Fruit fly (Drosophila melanogaster) whole organism, embryonic: ENCODE data around the gene Rab9Db.

Experiments
- CG10462 ChIP-seq: fragments of 200-800 bp; sonication (Bioruptor generic); optimal IDR thresholded peaks from 2 replicates; lab custom pipeline; 2016; ENCODE audit warnings: missing biosample characterization, missing genetic modification characterization
- CG12071 ChIP-seq: fragments of 200-800 bp; sonication (Bioruptor generic); optimal IDR thresholded peaks from 3 replicates; lab custom pipeline; 2018; ENCODE audit warnings: missing biosample characterization, mild to moderate bottlenecking, missing genetic modification characterization
- CG1233 ChIP-seq: fragments of 200-800 bp; sonication (Bioruptor generic); optimal IDR thresholded peaks from 4 replicates; lab custom pipeline; 2018; ENCODE audit warnings: missing biosample characterization, mild to moderate bottlenecking, missing genetic modification characterization
- CG12942 ChIP-seq: fragments of 200-800 bp; sonication (Bioruptor generic); optimal IDR thresholded peaks from 3 replicates; lab custom pipeline; 2016; ENCODE audit warnings: missing biosample characterization, missing genetic modification characterization
- CG13287 ChIP-seq: fragments of 200-800 bp; sonication (Bioruptor generic); IDR thresholded peaks from 2 replicates; pipeline ENCODE4 v1.3.6; 2022; ENCODE audit warnings: missing biosample characterization, missing genetic modification characterization; ENCODE audit not compliant: partially characterized antibody
- CG13775 ChIP-seq: fragments of 200-800 bp; sonication (Bioruptor generic); optimal IDR thresholded peaks from 3 replicates; lab custom pipeline; 2017; ENCODE audit warnings: missing biosample characterization, mild to moderate bottlenecking, missing genetic modification characterization
- CG15073 ChIP-seq: fragments of 200-800 bp; sonication (Bioruptor generic); optimal IDR thresholded peaks from 2 replicates; lab custom pipeline; 2016; ENCODE audit warnings: missing biosample characterization, missing genetic modification characterization
- CG15601 ChIP-seq: fragments of 200-800 bp; sonication (Bioruptor generic); optimal IDR thresholded peaks from 3 replicates; lab custom pipeline; 2019; ENCODE audit warnings: missing biosample characterization, mild to moderate bottlenecking, missing genetic modification characterization, moderate library complexity
- CG1603 ChIP-seq: fragments of 200-800 bp; sonication (Bioruptor generic); optimal IDR thresholded peaks from 2 replicates; lab custom pipeline; 2019; ENCODE audit warnings: missing biosample characterization, mild to moderate bottlenecking, missing genetic modification characterization, moderate library complexity
- CG1647 ChIP-seq: fragments of 200-800 bp; sonication (Bioruptor generic); optimal IDR thresholded peaks from 3 replicates; lab custom pipeline; 2016; ENCODE audit warnings: missing biosample characterization, missing genetic modification characterization
- CG17385 ChIP-seq: fragments of 200-800 bp; sonication (Bioruptor generic); optimal IDR thresholded peaks from 3 replicates; lab custom pipeline; 2018; ENCODE audit warnings: missing biosample characterization, mild to moderate bottlenecking, missing genetic modification characterization
- CG17912 ChIP-seq: fragments of 200-800 bp; sonication (Bioruptor generic); optimal IDR thresholded peaks from 2 replicates; lab custom pipeline; 2018; ENCODE audit warnings: missing biosample characterization, mild to moderate bottlenecking, missing genetic modification characterization
- CG2889 ChIP-seq: fragments of 200-800 bp; sonication (Bioruptor generic); IDR thresholded peaks from 3 replicates; pipeline ENCODE4 v1.3.6; 2022; ENCODE audit warnings: missing biosample characterization, missing genetic modification characterization
- CG30431 ChIP-seq: fragments of 200-800 bp; sonication (Bioruptor generic); optimal IDR thresholded peaks from 2 replicates; lab custom pipeline; 2017; ENCODE audit warnings: missing biosample characterization, missing genetic modification characterization
- CG3163 ChIP-seq: fragments of 200-800 bp; sonication (Bioruptor generic); optimal IDR thresholded peaks from 3 replicates; lab custom pipeline; 2016; ENCODE audit warnings: missing biosample characterization, missing genetic modification characterization
- CG6272 ChIP-seq: fragments of 200-800 bp; sonication (Bioruptor generic); IDR thresholded peaks from 2 replicates; pipeline ENCODE4 v1.3.6; 2022; ENCODE audit warnings: missing biosample characterization, missing genetic modification characterization
- CG7928 ChIP-seq: fragments of 200-800 bp; sonication (Bioruptor generic); optimal IDR thresholded peaks from 2 replicates; lab custom pipeline; 2017; ENCODE audit warnings: missing biosample characterization, mild to moderate bottlenecking, missing genetic modification characterization
- CG7963 ChIP-seq: fragments of 200-800 bp; sonication (Bioruptor generic); IDR thresholded peaks from 3 replicates; pipeline ENCODE4 v1.3.6; 2022; ENCODE audit warnings: missing biosample characterization, missing genetic modification characterization; ENCODE audit not compliant: partially characterized antibody
- CG9727 ChIP-seq: fragments of 200-800 bp; sonication (Bioruptor generic); optimal IDR thresholded peaks from 3 replicates; lab custom pipeline; 2017; ENCODE audit warnings: missing biosample characterization, mild to moderate bottlenecking, missing genetic modification characterization
- CG9817 ChIP-seq: fragments of 200-800 bp; sonication (Bioruptor generic); optimal IDR thresholded peaks from 2 replicates; lab custom pipeline; 2018; ENCODE audit warnings: missing biosample characterization, mild to moderate bottlenecking, missing genetic modification characterization, moderate library complexity
- Dll ChIP-seq: fragments of 200-800 bp; sonication (Bioruptor generic); IDR thresholded peaks from 4 replicates; pipeline ENCODE4 v1.3.6; 2022; ENCODE audit warnings: missing biosample characterization, missing genetic modification characterization; ENCODE audit not compliant: partially characterized antibody
- ERR ChIP-seq: fragments of 200-800 bp; sonication (Bioruptor generic); optimal IDR thresholded peaks from 2 replicates; lab custom pipeline; 2016; ENCODE audit warnings: missing biosample characterization, missing genetic modification characterization
- Kr ChIP-seq: fragments of 200-800 bp; sonication (Bioruptor generic); optimal IDR thresholded peaks from 2 replicates; lab custom pipeline; 2017; ENCODE audit warnings: missing biosample characterization, mild to moderate bottlenecking, missing genetic modification characterization
- NFAT ChIP-seq: fragments of 200-800 bp; sonication (Bioruptor generic); IDR thresholded peaks from 2 replicates; pipeline ENCODE4 v1.3.6; 2022; ENCODE audit warnings: missing biosample characterization, missing genetic modification characterization
- NK7.1 ChIP-seq: fragments of 200-800 bp; sonication (Bioruptor generic); optimal IDR thresholded peaks from 3 replicates; lab custom pipeline; 2016; ENCODE audit warnings: missing biosample characterization, missing genetic modification characterization
- Rfx ChIP-seq: fragments of 200-800 bp; sonication (Bioruptor generic); IDR thresholded peaks from 2 replicates; pipeline ENCODE4 v1.3.6; 2022; ENCODE audit warnings: missing biosample characterization, missing genetic modification characterization
- Xrp1 ChIP-seq: fragments of 200-800 bp; sonication (Bioruptor generic); IDR thresholded peaks from 2 replicates; pipeline ENCODE4 v1.3.6; 2022; ENCODE audit warnings: missing biosample characterization, missing genetic modification characterization
- ac ChIP-seq: fragments of 200-800 bp; sonication (Bioruptor generic); optimal IDR thresholded peaks from 3 replicates; lab custom pipeline; 2017; ENCODE audit warnings: missing biosample characterization, mild to moderate bottlenecking, missing genetic modification characterization
- bigmax ChIP-seq: fragments of 200-800 bp; sonication (Bioruptor generic); optimal IDR thresholded peaks from 2 replicates; lab custom pipeline; 2018; ENCODE audit warnings: missing biosample characterization, mild to moderate bottlenecking, missing genetic modification characterization
- cad ChIP-seq: fragments of >200 bp; optimal IDR thresholded peaks from 2 replicates; lab custom pipeline; 2017; ENCODE audit warnings: missing biosample characterization, missing genetic modification characterization
- ci ChIP-seq: fragments of 200-800 bp; sonication (Bioruptor generic); IDR thresholded peaks from 3 replicates; pipeline ENCODE4 v1.3.6; 2022; ENCODE audit warnings: missing biosample characterization, missing genetic modification characterization
- danr ChIP-seq: fragments of 200-800 bp; sonication (Bioruptor generic); IDR thresholded peaks from 2 replicates; pipeline ENCODE4 v1.3.6; 2022; ENCODE audit warnings: missing biosample characterization, missing genetic modification characterization
- disco-r ChIP-seq: fragments of 200-800 bp; sonication (Bioruptor generic); optimal IDR thresholded peaks from 2 replicates; lab custom pipeline; 2016; ENCODE audit warnings: missing biosample characterization, missing genetic modification characterization
- en ChIP-seq: fragments of 200-800 bp; sonication (Bioruptor generic); optimal IDR thresholded peaks from 2 replicates; lab custom pipeline; 2016; ENCODE audit warnings: missing biosample characterization, missing genetic modification characterization
- fu2 ChIP-seq: fragments of 200-800 bp; sonication (Bioruptor generic); optimal IDR thresholded peaks from 2 replicates; lab custom pipeline; 2016; ENCODE audit warnings: missing biosample characterization, missing genetic modification characterization
- gce ChIP-seq: fragments of 200-800 bp; sonication (Bioruptor generic); IDR thresholded peaks from 3 replicates; pipeline ENCODE4 v1.3.6; 2022; ENCODE audit warnings: missing biosample characterization, missing genetic modification characterization
- gsb ChIP-seq: fragments of 200-800 bp; sonication (Bioruptor generic); IDR thresholded peaks from 2 replicates; pipeline ENCODE4 v1.3.6; 2022; ENCODE audit warnings: missing biosample characterization, missing genetic modification characterization
- inv ChIP-seq: fragments of 200-800 bp; sonication (Bioruptor generic); IDR thresholded peaks from 2 replicates; pipeline ENCODE4 v1.3.6; 2022; ENCODE audit warnings: missing biosample characterization, missing genetic modification characterization; ENCODE audit not compliant: partially characterized antibody
- jing ChIP-seq: fragments of 200-800 bp; sonication (Bioruptor generic); optimal IDR thresholded peaks from 2 replicates; lab custom pipeline; 2018; ENCODE audit warnings: missing biosample characterization, mild to moderate bottlenecking, missing genetic modification characterization
- jumu ChIP-seq: fragments of 200-800 bp; sonication (Bioruptor generic); optimal IDR thresholded peaks from 3 replicates; lab custom pipeline; 2016; ENCODE audit warnings: missing biosample characterization, missing genetic modification characterization
- nom ChIP-seq: fragments of 200-800 bp; sonication (Bioruptor generic); optimal IDR thresholded peaks from 2 replicates; lab custom pipeline; 2017; ENCODE audit warnings: missing biosample characterization, missing genetic modification characterization, mild to moderate bottlenecking, moderate library complexity, missing genetic modification reagents
- p53 ChIP-seq: fragments of 200-800 bp; sonication (Bioruptor generic); optimal IDR thresholded peaks from 2 replicates; lab custom pipeline; 2016; ENCODE audit warnings: missing biosample characterization, missing genetic modification characterization
- pum ChIP-seq: fragments of 200-800 bp; sonication (Bioruptor generic); optimal IDR thresholded peaks from 2 replicates; lab custom pipeline; 2016; ENCODE audit warnings: missing biosample characterization, missing genetic modification characterization
- ranshi ChIP-seq: fragments of 200-800 bp; sonication (Bioruptor generic); IDR thresholded peaks from 2 replicates; pipeline ENCODE4 v1.3.6; 2022; ENCODE audit warnings: missing biosample characterization, missing genetic modification characterization
- sd ChIP-seq: fragments of 200-800 bp; sonication (Bioruptor generic); optimal IDR thresholded peaks from 3 replicates; lab custom pipeline; 2018; ENCODE audit warnings: missing biosample characterization, mild to moderate bottlenecking, missing genetic modification characterization, moderate library complexity
- slbo ChIP-seq: fragments of 200-800 bp; sonication (Bioruptor generic); IDR thresholded peaks from 2 replicates; pipeline ENCODE4 v1.3.6; 2022; ENCODE audit warnings: missing biosample characterization, missing genetic modification characterization
- ssp ChIP-seq: fragments of 200-800 bp; sonication (Bioruptor generic); IDR thresholded peaks from 2 replicates; pipeline ENCODE4 v1.3.6; 2022; ENCODE audit warnings: missing biosample characterization, missing genetic modification characterization
- tna ChIP-seq: fragments of 200-800 bp; sonication (Bioruptor generic); IDR thresholded peaks from 2 replicates; pipeline ENCODE4 v1.3.6; 2022; ENCODE audit warnings: missing biosample characterization, missing genetic modification characterization; ENCODE audit not compliant: partially characterized antibody
- trem ChIP-seq: fragments of 200-800 bp; optimal IDR thresholded peaks from 3 replicates; lab custom pipeline; 2019; ENCODE audit warnings: missing biosample characterization, mild to moderate bottlenecking, missing genetic modification characterization, moderate library complexity

Gene Rab9Db

DNA sequence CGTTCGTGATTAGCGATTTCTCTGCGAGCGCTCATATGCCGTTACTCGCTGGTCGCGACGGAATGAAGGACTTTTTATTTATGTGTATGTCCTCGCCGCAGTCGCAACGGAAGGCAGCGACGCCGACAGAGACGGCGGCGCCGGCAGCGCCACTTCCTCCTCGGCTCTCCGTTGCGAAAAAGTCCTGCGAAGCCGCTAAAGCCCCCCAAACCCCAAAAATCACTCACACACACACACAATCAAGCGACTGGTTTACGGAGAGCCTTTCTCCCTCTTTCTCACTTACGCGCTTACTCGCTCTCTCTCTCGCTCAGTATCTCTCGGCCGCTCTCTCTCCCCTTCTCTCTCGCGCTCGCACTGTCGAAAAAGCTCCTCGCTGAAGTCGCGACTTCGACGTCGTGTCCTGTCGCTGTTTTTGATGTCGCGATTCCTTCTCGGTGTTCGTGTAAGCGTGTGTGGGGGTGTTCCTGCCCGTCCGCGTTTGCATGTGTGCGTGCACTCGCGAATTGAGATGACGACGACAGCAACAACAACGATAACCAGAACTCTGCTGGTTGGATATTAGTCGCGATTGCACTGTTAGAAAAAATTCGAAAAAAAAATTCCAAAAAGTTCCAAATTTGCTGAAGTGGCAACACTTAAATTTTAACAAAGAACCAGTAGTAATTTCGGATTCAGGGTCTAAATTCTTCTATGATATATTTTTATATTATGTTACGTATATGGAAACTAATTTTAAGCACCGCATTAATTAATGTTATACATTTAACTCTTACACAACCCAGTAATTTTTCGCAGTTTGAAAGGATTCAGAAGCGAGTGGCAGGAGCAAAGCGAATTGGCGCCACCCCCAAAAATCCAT is 2.6 kb downstream of the Rab9Db start, which contains the start of gene CG43347 (continued):
- TF ChIP-seq nom (GFP tag; lab: Kevin White, UChicago) (peak; percentile 5), gsb (GFP tag; lab: Robert Waterston, UW) (0 out of 2 replicates have a peak, but pooled peaks have one; percentile 9), Kr (GFP tag; lab: Kevin White, UChicago) (no peak), Dll (GFP tag; lab: Robert Waterston, UW) (no peak), CG1647 (GFP tag; lab: Kevin White, UChicago) (no peak), en (GFP tag; lab: Kevin White, UChicago) (no peak), CG15601 (tag; lab: Kevin White, UChicago) (peak; percentile 61), CG17385 (peak; percentile 63), CG1233 (GFP tag; lab: Kevin White, UChicago) (peak; percentile 42), jing (GFP tag; lab: Kevin White, UChicago) (peak; percentile 11), Rfx (GFP tag; lab: Robert Waterston, UW) (peak; percentile 57), pum (GFP tag; lab: Kevin White, UChicago) (no peak), tna (GFP tag; lab: Robert Waterston, UW) (no peak), inv (no peak), cad (no peak), CG9817 (tag; lab: Kevin White, UChicago) (peak; percentile 55), CG12942 (GFP tag; lab: Kevin White, UChicago) (peak; percentile 13), NK7.1 (no peak), disco-r (GFP tag; lab: Kevin White, UChicago) (no peak), NFAT (no peak), gce (GFP tag; lab: Robert Waterston, UW) (no peak), jumu (GFP tag; lab: Kevin White, UChicago) (no peak), CG10462 (no peak), CG9727 (GFP tag; lab: Kevin White, UChicago) (peak; percentile 73), ac (no peak), CG1603 (tag; lab: Kevin White, UChicago) (peak; percentile 10), CG13287 (GFP tag; lab: Robert Waterston, UW) (no peak), CG12071 (GFP tag; lab: Kevin White, UChicago) (no peak), bigmax (GFP tag; lab: Kevin White, UChicago) (no peak), Xrp1 (GFP tag; lab: Robert Waterston, UW) (peak; percentile 65), ssp (GFP tag; lab: Robert Waterston, UW) (no peak), slbo (GFP tag; lab: Robert Waterston, UW) (peak; percentile 62), ERR (GFP tag; lab: Kevin White, UChicago) (no peak), p53 (GFP tag; lab: Kevin White, UChicago) (no peak), CG6272 (GFP tag; lab: Robert Waterston, UW) (0 out of 2 replicates have a peak, but pooled peaks have one; percentile 35), CG7963 (GFP tag; lab: Robert Waterston, UW) (no peak), CG15073 (GFP tag; lab: Kevin White, UChicago) (no peak), CG30431 (no peak), trem (peak; percentile 11), danr (GFP tag; lab: Robert Waterston, UW) (no peak), sd (tag; lab: Kevin White, UChicago) (peak; percentile 43), CG13775 (GFP tag; lab: Kevin White, UChicago) (peak; percentile 59), ranshi (peak; percentile 28; the same call in 1 of the 2 replicates), CG2889 (GFP tag; lab: Robert Waterston, UW) (no peak), CG3163 (GFP tag; lab: Kevin White, UChicago) (no peak), CG7928 (GFP tag; lab: Kevin White, UChicago) (no peak), CG17912 (GFP tag; lab: Kevin White, UChicago) (no peak), ci (GFP tag; lab: Robert Waterston, UW) (peak; percentile 44; the same call in 1 of the 3 replicates), fu2 (GFP tag; lab: Kevin White, UChicago) (no peak)
